Fruit fly (Drosophila melanogaster): Measurements from ENCODE around the gene Irk3.
A peak's percentile ranks its signal among the peaks of the same experiment; 100 is the strongest.

Gene Irk3

DNA sequence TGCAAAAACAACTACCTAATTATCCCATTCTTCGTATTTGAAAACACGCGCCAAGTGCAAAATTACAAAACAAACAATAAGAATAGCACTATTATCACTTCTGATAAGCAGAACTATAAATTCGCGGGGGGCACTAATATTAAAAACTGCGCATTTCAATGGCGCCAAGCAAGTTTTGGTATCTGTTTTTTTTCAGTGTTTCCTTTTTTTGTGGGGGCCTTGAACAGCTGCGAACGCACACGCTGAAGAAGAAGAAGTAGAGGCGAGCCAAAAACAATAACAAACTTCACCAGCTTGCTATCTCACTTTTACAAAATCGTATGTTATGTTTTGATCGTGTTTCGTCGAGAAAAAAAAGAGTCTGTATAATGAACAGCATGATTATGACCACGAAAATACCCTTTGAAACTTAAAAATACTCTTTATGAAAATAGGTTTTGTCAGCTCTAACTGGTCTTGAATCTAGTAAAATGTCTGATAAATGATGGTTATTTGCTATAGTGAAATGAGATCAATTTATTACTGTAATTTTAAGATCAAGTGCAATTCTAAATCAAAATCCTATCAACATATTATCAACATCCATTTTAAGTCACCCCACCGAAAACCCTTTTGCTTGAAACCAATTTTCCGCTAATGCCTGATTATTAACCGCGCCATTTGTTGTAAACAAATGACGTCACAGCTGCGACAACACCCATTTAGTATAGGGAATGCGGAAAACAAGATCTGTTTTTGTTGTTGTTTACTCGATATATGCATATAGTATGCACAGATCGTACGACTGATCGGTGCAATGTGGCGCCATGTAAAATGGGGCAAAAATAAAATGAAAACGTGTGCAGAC, 19.4 kb downstream of the Irk3 start (continued):
- TF ChIP-seq p53 (GFP tag; optimal IDR thresholded peaks at IDR 0.05) (no peak), scrt (GFP tag; optimal IDR thresholded peaks at IDR 0.05) (peak; percentile 40), CG10959 (GFP tag; IDR thresholded peaks at IDR 0.05) (peak; percentile 31; the same call in 1 of the 2 replicates), Dip3 (GFP tag; optimal IDR thresholded peaks at IDR 0.05) (peak; percentile 61), B-H1 (GFP tag; IDR thresholded peaks at IDR 0.05) (peak; percentile 20), Sox100B (GFP tag; optimal IDR thresholded peaks at IDR 0.05) (peak; percentile 28), gcm2 (GFP tag; optimal IDR thresholded peaks at IDR 0.05) (peak; percentile 37), crp (GFP tag; optimal IDR thresholded peaks at IDR 0.05) (peak; percentile 43 to 79), CG10462 (GFP tag; optimal IDR thresholded peaks at IDR 0.05) (no peak), CG9727 (GFP tag; optimal IDR thresholded peaks at IDR 0.05) (peak; percentile 66), ken (GFP tag; IDR thresholded peaks at IDR 0.05) (0 out of 3 replicates have a peak, but pooled peaks have one; percentile 47), Dp (GFP tag; optimal IDR thresholded peaks at IDR 0.05) (peak; percentile 34), pho (GFP tag; optimal IDR thresholded peaks at IDR 0.05) (peak; percentile 15), CG13424 (tag; optimal IDR thresholded peaks at IDR 0.05) (peak; percentile 60), HLH4C (GFP tag; IDR thresholded peaks at IDR 0.05; ENCODE audit: partially characterized antibody) (no peak), CG32772 (GFP tag; IDR thresholded peaks at IDR 0.05) (peak; percentile 53), CG34376 (GFP tag; optimal IDR thresholded peaks at IDR 0.05) (peak; percentile 69), fd64A (GFP tag; optimal IDR thresholded peaks at IDR 0.05) (no peak), Nf-YB (GFP tag; optimal IDR thresholded peaks at IDR 0.05) (peak; percentile 3), Gsc (GFP tag; IDR thresholded peaks at IDR 0.05) (0 out of 2 replicates have a peak, but pooled peaks have one; percentile 14), CG3065 (GFP tag; optimal IDR thresholded peaks at IDR 0.05) (no peak), TFAM (GFP tag; optimal IDR thresholded peaks at IDR 0.05) (peak; percentile 10), crol (GFP tag; IDR thresholded peaks at IDR 0.05) (no peak), tx (GFP tag; optimal IDR thresholded peaks at IDR 0.05) (peak; percentile 49), CG17612 (GFP tag; IDR thresholded peaks at IDR 0.05) (0 out of 2 replicates have a peak, but pooled peaks have one; percentile 12), oc (tag; optimal IDR thresholded peaks at IDR 0.05) (peak; percentile 36), CG31388 (GFP tag; optimal IDR thresholded peaks at IDR 0.05) (peak; percentile 35), Hr3 (GFP tag; optimal IDR thresholded peaks at IDR 0.05) (no peak), CG3838 (GFP tag; optimal IDR thresholded peaks at IDR 0.05) (peak; percentile 16), Abd-B (GFP tag; optimal IDR thresholded peaks at IDR 0.05) (no peak), Bgb (GFP tag; IDR thresholded peaks at IDR 0.05; ENCODE audit: partially characterized antibody) (no peak), Sin3A (optimal IDR thresholded peaks at IDR 0.05) (no peak), Spps (tag; optimal IDR thresholded peaks at IDR 0.05) (no peak), CG10654 (GFP tag; optimal IDR thresholded peaks at IDR 0.05) (peak; percentile 4), PHDP (tag; optimal IDR thresholded peaks at IDR 0.05) (peak; percentile 50), dpn (GFP tag; optimal IDR thresholded peaks at IDR 0.05) (peak; percentile 66 to 74), Deaf1 (tag; optimal IDR thresholded peaks at IDR 0.05) (peak; percentile 26), CG4854 (GFP tag; optimal IDR thresholded peaks at IDR 0.05) (peak; percentile 22), Drgx (GFP tag; IDR thresholded peaks at IDR 0.05) (peak; percentile 43; the same call in 1 of the 2 replicates), pum (GFP tag; optimal IDR thresholded peaks at IDR 0.05) (peak; percentile 27), gce (GFP tag; IDR thresholded peaks at IDR 0.05) (peak; percentile 76; the same call in 2 of the 3 replicates), Sry-β (GFP tag; optimal IDR thresholded peaks at IDR 0.05) (no peak), pan (optimal IDR thresholded peaks at IDR 0.05) (no peak), pan (GFP tag; optimal IDR thresholded peaks at IDR 0.05 in 1 of 2, IDR thresholded peaks at IDR 0.05 in 1 of 2) (peak in 1 of 2 experiments; percentile 78), Kr (GFP tag; optimal IDR thresholded peaks at IDR 0.05) (no peak), H2.0 (GFP tag; IDR thresholded peaks at IDR 0.05) (peak; percentile 57), NfI (GFP tag; optimal IDR thresholded peaks at IDR 0.05) (peak; percentile 77), Tbp (GFP tag; optimal IDR thresholded peaks at IDR 0.05) (no peak), cas (GFP tag; IDR thresholded peaks at IDR 0.05) (no peak), NFAT (GFP tag; IDR thresholded peaks at IDR 0.05) (peak; percentile 76)

All from whole organism, embryonic.